Fruit fly (Drosophila melanogaster): ENCODE results near the gene CG3635.

dm6 chr2L:22159800-22160199, 15.4 kb upstream of the CG3635 start:
- TF ChIP-seq CG17806 (tag; optimal IDR thresholded peaks at IDR 0.05) (no peak), CG32121 (GFP tag; IDR thresholded peaks at IDR 0.05) (no peak), CG34367 (tag; optimal IDR thresholded peaks at IDR 0.05) (no peak), CG9948 (tag; optimal IDR thresholded peaks at IDR 0.05) (no peak), EcR (GFP tag; optimal IDR thresholded peaks at IDR 0.05) (no peak), CG10348 (GFP tag; IDR thresholded peaks at IDR 0.05) (no peak)
